Fruit fly (Drosophila melanogaster) whole organism, embryonic: Measurements from ENCODE around the gene CG17364.

ENCODE experiments used
- Asciz ChIP-seq: fragments of 200-800 bp; sonication (Bioruptor generic); optimal IDR thresholded peaks from 2 replicates; lab custom pipeline; 2017; ENCODE audit warnings: missing biosample characterization, mild to moderate bottlenecking, missing genetic modification characterization, missing genetic modification reagents
- CG11085 ChIP-seq: fragments of 200-800 bp; sonication (Bioruptor generic); IDR thresholded peaks from 2 replicates; pipeline ENCODE4 v1.3.6; 2022; ENCODE audit warnings: missing biosample characterization, missing genetic modification characterization
- CG1233 ChIP-seq: fragments of 200-800 bp; sonication (Bioruptor generic); optimal IDR thresholded peaks from 4 replicates; lab custom pipeline; 2018; ENCODE audit warnings: missing biosample characterization, mild to moderate bottlenecking, missing genetic modification characterization
- CG12391 ChIP-seq: fragments of 200-800 bp; sonication (Bioruptor generic); optimal IDR thresholded peaks from 3 replicates; lab custom pipeline; 2018; ENCODE audit warnings: missing biosample characterization, mild to moderate bottlenecking, missing genetic modification characterization, moderate library complexity
- CG15479 ChIP-seq: fragments of 200-800 bp; sonication (Bioruptor generic); optimal IDR thresholded peaks from 3 replicates; lab custom pipeline; 2019; ENCODE audit warnings: missing biosample characterization, mild to moderate bottlenecking, missing genetic modification characterization, moderate library complexity
- CG15514 ChIP-seq: fragments of 200-800 bp; sonication (Bioruptor generic); optimal IDR thresholded peaks from 3 replicates; lab custom pipeline; 2017; ENCODE audit warnings: missing biosample characterization, missing genetic modification characterization, mild to moderate bottlenecking, moderate library complexity, missing genetic modification reagents
- CG1647 ChIP-seq: fragments of 200-800 bp; sonication (Bioruptor generic); optimal IDR thresholded peaks from 3 replicates; lab custom pipeline; 2016; ENCODE audit warnings: missing biosample characterization, missing genetic modification characterization
- CG17361 ChIP-seq: fragments of 200-800 bp; sonication (Bioruptor generic); IDR thresholded peaks from 3 replicates; pipeline ENCODE4 v1.3.6; 2022; ENCODE audit warnings: missing biosample characterization, missing genetic modification characterization
- CG2712 ChIP-seq: fragments of 200-800 bp; optimal IDR thresholded peaks from 3 replicates; lab custom pipeline; 2019; ENCODE audit warnings: missing biosample characterization, mild to moderate bottlenecking, missing genetic modification characterization, moderate library complexity
- CG31224 ChIP-seq: fragments of 200-800 bp; sonication (Bioruptor generic); IDR thresholded peaks from 2 replicates; pipeline ENCODE4 v1.3.6; 2022; ENCODE audit warnings: missing biosample characterization, missing genetic modification characterization
- CG3163 ChIP-seq: fragments of 200-800 bp; sonication (Bioruptor generic); optimal IDR thresholded peaks from 3 replicates; lab custom pipeline; 2016; ENCODE audit warnings: missing biosample characterization, missing genetic modification characterization
- CG5953 ChIP-seq: fragments of 200-800 bp; sonication (Bioruptor generic); IDR thresholded peaks from 2 replicates; pipeline ENCODE4 v1.3.6; 2022; ENCODE audit warnings: missing biosample characterization, missing genetic modification characterization
- CG6765 ChIP-seq: fragments of 200-800 bp; sonication (Bioruptor generic); optimal IDR thresholded peaks from 3 replicates; lab custom pipeline; 2017; ENCODE audit warnings: missing biosample characterization, mild to moderate bottlenecking, missing genetic modification characterization
- CG9437 ChIP-seq: fragments of 200-800 bp; sonication (Bioruptor generic); optimal IDR thresholded peaks from 2 replicates; lab custom pipeline; 2018; ENCODE audit warnings: missing biosample characterization, mild to moderate bottlenecking, missing genetic modification characterization
- Camta ChIP-seq: fragments of 200-800 bp; sonication (Bioruptor generic); optimal IDR thresholded peaks from 2 replicates; lab custom pipeline; 2016; ENCODE audit warnings: missing biosample characterization, missing genetic modification characterization
- Chrac-16 ChIP-seq: fragments of 200-800 bp; sonication (Bioruptor generic); optimal IDR thresholded peaks from 3 replicates; lab custom pipeline; 2016; ENCODE audit warnings: missing biosample characterization, missing genetic modification characterization
- CrebB ChIP-seq: fragments of 200-800 bp; sonication (Bioruptor generic); optimal IDR thresholded peaks from 3 replicates; lab custom pipeline; 2018; ENCODE audit warnings: missing biosample characterization, mild to moderate bottlenecking, missing genetic modification characterization
- D19A ChIP-seq: fragments of 200-800 bp; optimal IDR thresholded peaks from 3 replicates; lab custom pipeline; 2019; ENCODE audit warnings: missing biosample characterization, mild to moderate bottlenecking, missing genetic modification characterization, moderate library complexity
- Drgx ChIP-seq: fragments of 200-800 bp; sonication (Bioruptor generic); IDR thresholded peaks from 2 replicates; pipeline ENCODE4 v1.3.6; 2022; ENCODE audit warnings: missing biosample characterization, missing genetic modification characterization
- ERR ChIP-seq: fragments of 200-800 bp; sonication (Bioruptor generic); optimal IDR thresholded peaks from 2 replicates; lab custom pipeline; 2016; ENCODE audit warnings: missing biosample characterization, missing genetic modification characterization
- Elba2 ChIP-seq: fragments of 200-800 bp; sonication (Bioruptor generic); optimal IDR thresholded peaks from 3 replicates; lab custom pipeline; 2016; ENCODE audit warnings: missing biosample characterization, missing genetic modification characterization
- Ets65A ChIP-seq: fragments of 200-800 bp; sonication (Bioruptor generic); peaks from one replicate; lab custom pipeline; 2016; ENCODE audit warnings: missing biosample characterization, missing genetic modification characterization
- HLH3B ChIP-seq: fragments of 200-800 bp; sonication (Bioruptor generic); IDR thresholded peaks from 2 replicates; pipeline ENCODE4 v1.3.6; 2022; ENCODE audit warnings: missing biosample characterization, missing genetic modification characterization
- HmgD ChIP-seq: fragments of 200-800 bp; sonication (Bioruptor generic); optimal IDR thresholded peaks from 3 replicates; lab custom pipeline; 2016; ENCODE audit warnings: missing biosample characterization, missing genetic modification characterization
- Lpt ChIP-seq: fragments of >200 bp; optimal IDR thresholded peaks from 2 replicates; lab custom pipeline; 2018; ENCODE audit warnings: missing biosample characterization, missing genetic modification characterization
- NC2α ChIP-seq: fragments of 200-800 bp; sonication (Bioruptor generic); optimal IDR thresholded peaks from 2 replicates; lab custom pipeline; 2016; ENCODE audit warnings: missing biosample characterization, missing genetic modification characterization
- NC2β ChIP-seq: fragments of 200-800 bp; sonication (Bioruptor generic); optimal IDR thresholded peaks from 2 replicates; lab custom pipeline; 2016; ENCODE audit warnings: missing biosample characterization, missing genetic modification characterization
- NfI ChIP-seq: fragments of 200-800 bp; sonication (Bioruptor generic); optimal IDR thresholded peaks from 3 replicates; lab custom pipeline; 2018; ENCODE audit warnings: missing biosample characterization, mild to moderate bottlenecking, missing genetic modification characterization, moderate library complexity
- Oaz ChIP-seq: fragments of 200-800 bp; sonication (Bioruptor generic); IDR thresholded peaks from 2 replicates; pipeline ENCODE4 v1.3.6; 2022; ENCODE audit warnings: missing biosample characterization, missing genetic modification characterization
- Oli ChIP-seq: fragments of 200-800 bp; sonication (Bioruptor generic); optimal IDR thresholded peaks from 2 replicates; lab custom pipeline; 2018; ENCODE audit warnings: missing biosample characterization, mild to moderate bottlenecking, missing genetic modification characterization, moderate library complexity
- ac ChIP-seq: fragments of 200-800 bp; sonication (Bioruptor generic); optimal IDR thresholded peaks from 3 replicates; lab custom pipeline; 2017; ENCODE audit warnings: missing biosample characterization, mild to moderate bottlenecking, missing genetic modification characterization
- al ChIP-seq: fragments of 200-800 bp; sonication (Bioruptor generic); IDR thresholded peaks from 2 replicates; pipeline ENCODE4 v1.3.6; 2022; ENCODE audit warnings: missing biosample characterization, missing genetic modification characterization
- bigmax ChIP-seq: fragments of 200-800 bp; sonication (Bioruptor generic); optimal IDR thresholded peaks from 2 replicates; lab custom pipeline; 2018; ENCODE audit warnings: missing biosample characterization, mild to moderate bottlenecking, missing genetic modification characterization
- ci ChIP-seq: fragments of 200-800 bp; sonication (Bioruptor generic); IDR thresholded peaks from 3 replicates; pipeline ENCODE4 v1.3.6; 2022; ENCODE audit warnings: missing biosample characterization, missing genetic modification characterization
- croc ChIP-seq: fragments of 200-800 bp; sonication (Bioruptor generic); conservative IDR thresholded peaks from 3 replicates; pipeline ENCODE4 v1.3.6; 2022; ENCODE audit warnings: missing biosample characterization, missing genetic modification characterization
- crol ChIP-seq: fragments of 200-800 bp; sonication (Bioruptor generic); IDR thresholded peaks from 2 replicates; pipeline ENCODE4 v1.3.6; 2022; ENCODE audit warnings: missing biosample characterization, missing genetic modification characterization
- danr ChIP-seq: fragments of 200-800 bp; sonication (Bioruptor generic); IDR thresholded peaks from 2 replicates; pipeline ENCODE4 v1.3.6; 2022; ENCODE audit warnings: missing biosample characterization, missing genetic modification characterization
- en ChIP-seq: fragments of 200-800 bp; sonication (Bioruptor generic); optimal IDR thresholded peaks from 2 replicates; lab custom pipeline; 2016; ENCODE audit warnings: missing biosample characterization, missing genetic modification characterization
- eve ChIP-seq, 2 experiments: fragments of >200 bp; optimal IDR thresholded peaks; 2 replicates each; lab custom pipeline; 2017; ENCODE audit warnings: missing biosample characterization in 2 of 2, missing genetic modification characterization in 2 of 2
- fd96Cb ChIP-seq: fragments of 200-800 bp; sonication (Bioruptor generic); optimal IDR thresholded peaks from 2 replicates; lab custom pipeline; 2018; ENCODE audit warnings: missing biosample characterization, mild to moderate bottlenecking, missing genetic modification characterization, moderate library complexity
- grn ChIP-seq: fragments of 200-800 bp; sonication (Bioruptor generic); optimal IDR thresholded peaks from 3 replicates; lab custom pipeline; 2017; ENCODE audit warnings: missing biosample characterization, missing genetic modification characterization
- gsb ChIP-seq: fragments of 200-800 bp; sonication (Bioruptor generic); IDR thresholded peaks from 2 replicates; pipeline ENCODE4 v1.3.6; 2022; ENCODE audit warnings: missing biosample characterization, missing genetic modification characterization
- h ChIP-seq: fragments of >200 bp; optimal IDR thresholded peaks from 2 replicates; lab custom pipeline; 2017
- ham ChIP-seq: fragments of 200-800 bp; sonication (Bioruptor generic); IDR thresholded peaks from 2 replicates; pipeline ENCODE4 v1.3.6; 2022; ENCODE audit warnings: missing biosample characterization, missing genetic modification characterization
- ken ChIP-seq: fragments of 200-800 bp; sonication (Bioruptor generic); IDR thresholded peaks from 3 replicates; pipeline ENCODE4 v1.3.6; 2022; ENCODE audit warnings: missing biosample characterization, missing genetic modification characterization
- slou ChIP-seq: fragments of 200-800 bp; sonication (Bioruptor generic); optimal IDR thresholded peaks from 3 replicates; lab custom pipeline; 2016; ENCODE audit warnings: missing biosample characterization, missing genetic modification characterization
- so ChIP-seq: fragments of 200-800 bp; sonication (Bioruptor generic); IDR thresholded peaks from 3 replicates; pipeline ENCODE4 v1.3.6; 2022; ENCODE audit warnings: missing biosample characterization, missing genetic modification characterization
- sr ChIP-seq: fragments of 200-800 bp; sonication (Bioruptor generic); IDR thresholded peaks from 3 replicates; pipeline ENCODE4 v1.3.6; 2022; ENCODE audit warnings: missing biosample characterization, missing genetic modification characterization
- tin ChIP-seq: fragments of 200-800 bp; sonication (Bioruptor generic); optimal IDR thresholded peaks from 3 replicates; lab custom pipeline; 2016; ENCODE audit warnings: missing biosample characterization, missing genetic modification characterization
- wdn ChIP-seq: fragments of 200-800 bp; sonication (Bioruptor generic); IDR thresholded peaks from 2 replicates; pipeline ENCODE4 v1.3.6; 2022; ENCODE audit warnings: missing biosample characterization, missing genetic modification characterization
- zen ChIP-seq: fragments of 200-800 bp; sonication (Bioruptor generic); optimal IDR thresholded peaks from 3 replicates; lab custom pipeline; 2018; ENCODE audit warnings: missing biosample characterization, mild to moderate bottlenecking, missing genetic modification characterization, moderate library complexity

CG17364 gene

DNA sequence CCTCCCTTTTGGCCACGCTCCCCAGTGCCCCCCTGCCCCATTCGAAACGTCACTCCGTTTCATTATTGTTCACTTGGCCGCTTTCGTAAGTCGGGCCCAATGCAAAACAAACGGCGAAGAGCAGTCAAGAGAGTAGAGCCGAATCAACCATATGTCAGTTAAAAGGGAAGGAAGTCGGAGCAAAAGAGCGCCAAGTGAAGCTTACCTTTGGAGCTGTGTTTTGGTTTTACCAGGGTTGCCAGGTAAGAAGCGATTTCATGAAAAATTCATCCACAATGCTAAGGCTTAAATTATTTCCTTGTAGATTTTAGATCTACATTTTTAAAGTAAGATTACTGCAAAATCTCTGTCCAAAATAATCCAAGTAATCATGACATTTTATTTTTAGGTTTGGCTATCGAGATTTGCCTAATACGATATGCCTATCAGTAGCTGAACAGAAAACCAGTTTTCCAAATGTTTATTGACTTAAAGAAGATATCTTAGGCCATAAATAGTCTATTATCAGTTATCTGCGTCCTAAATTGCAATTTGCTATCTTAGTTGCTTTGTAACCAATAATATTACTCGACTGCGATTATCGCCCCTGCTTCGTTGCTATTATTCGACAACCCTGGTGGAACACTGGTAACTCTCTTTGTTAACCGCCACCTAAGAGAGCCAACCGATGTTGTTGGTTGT lies 54.6 kb downstream of the CG17364 start (continued):
- peak; percentile 80 for TF ChIP-seq Chrac-16
- TF ChIP-seq danr (GFP tag; lab: Robert Waterston, UW) = peak; percentile 88
- TF ChIP-seq CG6765 (GFP tag; lab: Kevin White, UChicago) = peak; percentile 93
- TF ChIP-seq crol (GFP tag; lab: Robert Waterston, UW) = peak; percentile 53
- TF ChIP-seq so = no peak; the same call in 2 of the 3 replicates
- TF ChIP-seq ac (GFP tag; lab: Kevin White, UChicago) = peak; percentile 42
- TF ChIP-seq CG1647 = peak; percentile 75
- peak; percentile 92 for TF ChIP-seq CG12391
- no peak for TF ChIP-seq bigmax
- TF ChIP-seq Oaz = no peak
- TF ChIP-seq h (lab: Kevin White, UChicago) = no peak
- no peak for TF ChIP-seq CG5953 (GFP tag; lab: Robert Waterston, UW)
- TF ChIP-seq fd96Cb (tag; lab: Kevin White, UChicago) = peak; percentile 86
- TF ChIP-seq Asciz (GFP tag; lab: Kevin White, UChicago) = peak; percentile 83
- peak; percentile 82 for TF ChIP-seq D19A (tag; lab: Kevin White, UChicago)
- peak; percentile 42; the same call in 1 of the 3 replicates for TF ChIP-seq ci
- TF ChIP-seq sr (GFP tag; lab: Robert Waterston, UW) = no peak
- no peak for TF ChIP-seq ham
- TF ChIP-seq Lpt (GFP tag; lab: Kevin White, UChicago) = no peak
- no peak for TF ChIP-seq Elba2 (GFP tag; lab: Kevin White, UChicago)
- TF ChIP-seq NC2α = peak; percentile 72
- peak; percentile 90 for TF ChIP-seq Camta
- peak; percentile 83 for TF ChIP-seq grn (GFP tag; lab: Kevin White, UChicago)
- peak; percentile 50; the same call in 1 of the 2 replicates for TF ChIP-seq wdn (GFP tag; lab: Robert Waterston, UW)
- TF ChIP-seq Ets65A (GFP tag; lab: Kevin White, UChicago) = peak; percentile 98
- TF ChIP-seq CG2712 (tag; lab: Kevin White, UChicago) = peak; percentile 91
- peak; percentile 78 for TF ChIP-seq al
- no peak for TF ChIP-seq slou (GFP tag; lab: Kevin White, UChicago)
- TF ChIP-seq CG9437 (GFP tag; lab: Kevin White, UChicago) = peak; percentile 92
- peak; percentile 46; the same call in 1 of the 2 replicates for TF ChIP-seq gsb (GFP tag; lab: Robert Waterston, UW)
- TF ChIP-seq CG1233 (GFP tag; lab: Kevin White, UChicago) = peak; percentile 91
- TF ChIP-seq CG3163 = peak; percentile 97
- TF ChIP-seq CG15479 (GFP tag; lab: Kevin White, UChicago) = peak; percentile 74
- TF ChIP-seq CG31224 (GFP tag; lab: Robert Waterston, UW) = peak; percentile 72
- TF ChIP-seq HLH3B (GFP tag; lab: Robert Waterston, UW) = peak; percentile 59
- TF ChIP-seq CrebB = peak; percentile 70
- peak; percentile 90 for TF ChIP-seq tin (GFP tag; lab: Kevin White, UChicago)
- peak; percentile 58 for TF ChIP-seq HmgD (GFP tag; lab: Kevin White, UChicago)
- peak; percentile 88 for TF ChIP-seq NfI (GFP tag; lab: Kevin White, UChicago)
- peak; percentile 72 for TF ChIP-seq croc (GFP tag; lab: Robert Waterston, UW)
- TF ChIP-seq ERR (GFP tag; lab: Kevin White, UChicago) = peak; percentile 79
- TF ChIP-seq CG11085 (GFP tag; lab: Robert Waterston, UW) = peak; percentile 53
- TF ChIP-seq en (GFP tag; lab: Kevin White, UChicago) = peak; percentile 82
- TF ChIP-seq CG17361 (GFP tag; lab: Robert Waterston, UW) = peak; percentile 97
- peak; percentile 6; the same call in 1 of the 3 replicates for TF ChIP-seq ken (GFP tag; lab: Robert Waterston, UW)
- TF ChIP-seq zen (tag; lab: Kevin White, UChicago) = peak; percentile 48
- TF ChIP-seq NC2β (GFP tag; lab: Kevin White, UChicago) = peak; percentile 82
- peak; percentile 95 for TF ChIP-seq Oli (tag; lab: Kevin White, UChicago)
- peak; percentile 81; the same call in 1 of the 2 replicates for TF ChIP-seq Drgx (GFP tag; lab: Robert Waterston, UW)
- no peak for TF ChIP-seq eve (GFP tag; optimal IDR thresholded peaks at IDR 0.05; lab: Kevin White, UChicago)
- peak; percentile 60 for TF ChIP-seq CG15514 (GFP tag; lab: Kevin White, UChicago)
